Fruit fly (Drosophila melanogaster) whole organism, embryonic: Measurements from ENCODE around the gene sosie.

Source experiments
- CG12104 ChIP-seq: fragments of 200-800 bp; sonication (Bioruptor generic); optimal IDR thresholded peaks from 3 replicates; lab custom pipeline; 2016; ENCODE audit warnings: missing biosample characterization, missing genetic modification characterization
- CG17912 ChIP-seq: fragments of 200-800 bp; sonication (Bioruptor generic); optimal IDR thresholded peaks from 2 replicates; lab custom pipeline; 2018; ENCODE audit warnings: missing biosample characterization, mild to moderate bottlenecking, missing genetic modification characterization
- CG4282 ChIP-seq: fragments of 200-800 bp; sonication (Bioruptor generic); optimal IDR thresholded peaks from 2 replicates; lab custom pipeline; 2016; ENCODE audit warnings: missing biosample characterization, missing genetic modification characterization
- CG6689 ChIP-seq: fragments of 200-800 bp; sonication (Bioruptor generic); IDR thresholded peaks from 2 replicates; pipeline ENCODE4 v1.3.6; 2022; ENCODE audit warnings: missing biosample characterization, missing genetic modification characterization
- Scr ChIP-seq: fragments of 200-800 bp; sonication (Bioruptor generic); IDR thresholded peaks from 2 replicates; pipeline ENCODE4 v1.3.6; 2022; ENCODE audit warnings: missing biosample characterization, missing genetic modification characterization; ENCODE audit not compliant: partially characterized antibody
- ems ChIP-seq: fragments of 200-800 bp; sonication (Bioruptor generic); optimal IDR thresholded peaks from 3 replicates; lab custom pipeline; 2016; ENCODE audit warnings: missing biosample characterization, missing genetic modification characterization
- fd64A ChIP-seq: fragments of 200-800 bp; sonication (Bioruptor generic); optimal IDR thresholded peaks from 3 replicates; lab custom pipeline; 2018; ENCODE audit warnings: missing biosample characterization, mild to moderate bottlenecking, missing genetic modification characterization
- oc ChIP-seq: fragments of 200-800 bp; sonication (Bioruptor generic); optimal IDR thresholded peaks from 2 replicates; lab custom pipeline; 2018; ENCODE audit warnings: missing biosample characterization, mild to moderate bottlenecking, missing genetic modification characterization, moderate library complexity

dm6 chr3R:24845952-24846848, 12.4 kb downstream of the sosie start:
- TF ChIP-seq CG12104 (GFP tag; lab: Kevin White, UChicago): no peak
- TF ChIP-seq fd64A (GFP tag; lab: Kevin White, UChicago): no peak
- no peak for TF ChIP-seq CG4282 (GFP tag; lab: Kevin White, UChicago)
- no peak for TF ChIP-seq oc (tag; lab: Kevin White, UChicago)
- no peak for TF ChIP-seq Scr (GFP tag; lab: Robert Waterston, UW)
- TF ChIP-seq CG6689 (GFP tag; lab: Robert Waterston, UW): no peak
- no peak for TF ChIP-seq CG17912 (GFP tag; lab: Kevin White, UChicago)
- no peak for TF ChIP-seq ems (GFP tag; lab: Kevin White, UChicago)
